Fruit fly (Drosophila melanogaster): Measurements from ENCODE around the gene Cpr64Ac.

The Cpr64Ac gene

dm6 chr3L:4186659-4187058 lies 26.1 kb downstream of the Cpr64Ac start, which contains the start of gene VhaM9.7-c (continued):
- TF ChIP-seq row (GFP tag; IDR thresholded peaks at IDR 0.05) (0 out of 3 replicates have a peak, but pooled peaks have one; percentile 7), CG12659 (GFP tag; optimal IDR thresholded peaks at IDR 0.05) (peak; percentile 55), CG8089 (GFP tag; optimal IDR thresholded peaks at IDR 0.05) (peak; percentile 19), gce (GFP tag; IDR thresholded peaks at IDR 0.05) (no peak), Chrac-16 (GFP tag; optimal IDR thresholded peaks at IDR 0.05) (peak; percentile 29), vfl (GFP tag; optimal IDR thresholded peaks at IDR 0.05) (peak; percentile 44), pnt (GFP tag; optimal IDR thresholded peaks at IDR 0.05) (no peak), CG3847 (GFP tag; IDR thresholded peaks at IDR 0.05) (peak; percentile 50; the same call in 1 of the 2 replicates), gro (GFP tag; optimal IDR thresholded peaks at IDR 0.05) (peak; percentile 59), Gsc (GFP tag; IDR thresholded peaks at IDR 0.05) (no peak), Lpt (GFP tag; optimal IDR thresholded peaks at IDR 0.05) (no peak), Side (GFP tag; optimal IDR thresholded peaks at IDR 0.05) (peak; percentile 26), CG3995 (GFP tag; optimal IDR thresholded peaks at IDR 0.05) (no peak), stwl (tag; optimal IDR thresholded peaks at IDR 0.05) (peak; percentile 96), gsb-n (tag; optimal IDR thresholded peaks at IDR 0.05) (peak; percentile 24), CG14441 (GFP tag; IDR thresholded peaks at IDR 0.05) (no peak), CG12299 (tag; optimal IDR thresholded peaks at IDR 0.05) (no peak), chinmo (GFP tag; IDR thresholded peaks at IDR 0.05; ENCODE audit: partially characterized antibody) (no peak), chn (GFP tag; optimal IDR thresholded peaks at IDR 0.05) (no peak), gt (GFP tag; IDR thresholded peaks at IDR 0.05) (no peak), ato (GFP tag; IDR thresholded peaks at IDR 0.05; ENCODE audit: partially characterized antibody) (no peak), shn (GFP tag; optimal IDR thresholded peaks at IDR 0.05) (peak; percentile 40), gem (tag; optimal IDR thresholded peaks at IDR 0.05) (no peak), CG32772 (GFP tag; IDR thresholded peaks at IDR 0.05) (no peak), Blimp-1 (GFP tag; optimal IDR thresholded peaks at IDR 0.05) (no peak), wek (GFP tag; optimal IDR thresholded peaks at IDR 0.05) (no peak), Nf-YB (GFP tag; optimal IDR thresholded peaks at IDR 0.05) (no peak), ara (GFP tag; IDR thresholded peaks at IDR 0.05) (no peak), CG10274 (GFP tag; optimal IDR thresholded peaks at IDR 0.05) (no peak), crp (GFP tag; optimal IDR thresholded peaks at IDR 0.05) (peak; percentile 56 to 87), pfk (GFP tag; optimal IDR thresholded peaks at IDR 0.05) (no peak), CG4328 (GFP tag; optimal IDR thresholded peaks at IDR 0.05) (no peak), Hr51 (GFP tag; optimal IDR thresholded peaks at IDR 0.05) (peak in 1 of 2 experiments; percentile 3), CG17912 (GFP tag; optimal IDR thresholded peaks at IDR 0.05) (peak; percentile 11), inv (GFP tag; IDR thresholded peaks at IDR 0.05; ENCODE audit: partially characterized antibody) (no peak), MBD-R2 (GFP tag; IDR thresholded peaks at IDR 0.05) (peak; percentile 91), vvl (GFP tag; IDR thresholded peaks at IDR 0.05) (peak; percentile 65), gcm2 (GFP tag; optimal IDR thresholded peaks at IDR 0.05) (peak; percentile 4), CG4360 (GFP tag; IDR thresholded peaks at IDR 0.05) (no peak), CG6765 (GFP tag; optimal IDR thresholded peaks at IDR 0.05) (no peak), Ets65A (GFP tag) (peak; percentile 94), MESR4 (GFP tag; optimal IDR thresholded peaks at IDR 0.05) (peak; percentile 61), CG34224 (GFP tag; IDR thresholded peaks at IDR 0.05; ENCODE audit: partially characterized antibody) (peak; percentile 15; the same call in 1 of the 3 replicates), CG7556 (GFP tag; optimal IDR thresholded peaks at IDR 0.05) (peak; percentile 7), sd (tag; optimal IDR thresholded peaks at IDR 0.05) (peak; percentile 42), CG9932 (GFP tag; IDR thresholded peaks at IDR 0.05) (peak; percentile 71), insv (GFP tag; optimal IDR thresholded peaks at IDR 0.05) (no peak), Med (GFP tag) (peak; percentile 96), pros (GFP tag; optimal IDR thresholded peaks at IDR 0.05) (no peak), lbe (GFP tag; optimal IDR thresholded peaks at IDR 0.05) (no peak), CG14050 (GFP tag; IDR thresholded peaks at IDR 0.05) (no peak)

Measured in whole organism, embryonic.